Worm (Caenorhabditis elegans): Measurements from ENCODE around the gene sqv-3.

ce11 chrIII:9827163-9827951, 47.2 kb upstream of the sqv-3 start, which contains the start of the genes ZK632.10 and ZK632.11:
- TF ChIP-seq him-1 (tag; optimal IDR thresholded peaks at IDR 0.05) (no peak), W03F9.2 (tag; optimal IDR thresholded peaks at IDR 0.05) (peak; percentile 85), dao-5 (tag; optimal IDR thresholded peaks at IDR 0.05) (no peak)
